Worm (Caenorhabditis elegans): ENCODE data around the gene T13F2.4.
"Not testable (repeated sequence)": the region's sequence is repeated elsewhere in the genome, so short reads cannot be mapped to it uniquely, and the experiment has no call there.

The T13F2.4 gene

DNA sequence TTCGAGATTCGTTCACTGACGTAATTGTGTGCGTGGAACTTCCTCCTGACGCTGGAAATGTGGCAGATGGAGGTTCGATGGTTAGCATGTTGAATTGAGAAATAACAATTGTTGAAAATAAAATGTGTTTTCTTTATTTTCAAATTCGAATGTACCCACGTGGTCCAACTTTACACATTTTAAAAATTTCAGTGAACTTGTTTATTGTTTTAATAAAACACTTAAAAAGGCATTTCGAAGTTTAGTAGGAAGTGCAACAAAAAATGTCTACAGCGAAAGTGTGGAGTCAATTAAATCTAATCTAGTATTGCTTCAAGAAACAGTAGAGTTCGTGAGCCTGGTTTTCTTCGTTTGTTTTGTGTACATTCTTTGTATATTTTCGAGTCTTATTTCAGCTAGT is 23.3 kb upstream of the T13F2.4 start, which contains the start of gene ssp-36:
TSS of gene ssp-36 (minus strand) at position 101 of the 400 bp plus-strand sequence.
- TF ChIP-seq ceh-39 (tag; optimal IDR thresholded peaks at IDR 0.05) (no peak), hlh-1 (tag; optimal IDR thresholded peaks at IDR 0.05) (no peak), flh-1 (GFP tag; optimal IDR thresholded peaks at IDR 0.05) (no peak), ztf-11 (tag; optimal IDR thresholded peaks at IDR 0.05) (no peak), unc-62 (GFP tag; optimal IDR thresholded peaks at IDR 0.05) (no peak), nhr-12 (tag; optimal IDR thresholded peaks at IDR 0.05) (no peak)

ce11 chrIV:9767054-9767453 is 22.5 kb upstream of the T13F2.4 start, which contains the start of gene msp-79:
Gene msp-79, minus strand, starts transcription at chrIV:9767154.
- not testable (repeated sequence) for TF ChIP-seq nhr-28 (tag; optimal IDR thresholded peaks at IDR 0.05); tbx-8 (GFP tag; optimal IDR thresholded peaks at IDR 0.05); mls-2 (tag; optimal IDR thresholded peaks at IDR 0.05)

DNA sequence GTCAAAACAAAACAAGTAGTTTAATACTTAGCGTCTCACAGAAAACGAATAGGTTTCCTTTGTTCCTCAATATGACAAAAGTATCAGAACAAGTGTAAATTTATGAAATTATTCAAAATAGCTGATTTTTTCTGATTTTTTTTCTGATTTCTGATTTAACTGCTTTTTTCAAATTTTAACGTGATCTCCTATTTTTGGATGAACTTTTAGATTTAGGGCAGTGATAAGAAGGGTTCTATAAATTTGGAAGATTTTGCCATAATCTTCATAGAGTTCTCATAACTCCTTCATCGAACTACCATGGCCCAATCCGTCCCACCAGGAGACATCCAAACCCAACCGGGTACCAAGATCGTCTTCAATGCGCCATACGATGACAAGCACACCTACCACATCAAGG is 19.9 kb upstream of the T13F2.4 start, which contains the start of gene msp-78:
TSS of gene msp-78 (plus strand) at position 301 of the 400 bp plus-strand sequence.
- TF ChIP-seq lin-32 (GFP tag; optimal IDR thresholded peaks at IDR 0.05); ham-2 (GFP tag; optimal IDR thresholded peaks at IDR 0.05); sptf-1 (tag; optimal IDR thresholded peaks at IDR 0.05): not testable (repeated sequence)

ce11 chrIV:9770798-9771197 is 18.8 kb upstream of the T13F2.4 start:
- TF ChIP-seq hlh-1 (tag; optimal IDR thresholded peaks at IDR 0.05) (no peak), M03D4.4 (tag; optimal IDR thresholded peaks at IDR 0.05) (no peak), blmp-1 (tag; optimal IDR thresholded peaks at IDR 0.05) (no peak), ceh-39 (tag; optimal IDR thresholded peaks at IDR 0.05) (peak; percentile 65), nhr-12 (tag; optimal IDR thresholded peaks at IDR 0.05) (peak; percentile 5), lin-13 (tag; optimal IDR thresholded peaks at IDR 0.05) (no peak), mab-5 (tag; optimal IDR thresholded peaks at IDR 0.05) (no peak), ceh-83 (GFP tag; optimal IDR thresholded peaks at IDR 0.05) (no peak), unc-39 (tag; optimal IDR thresholded peaks at IDR 0.05) (no peak), snpc-4 (tag; optimal IDR thresholded peaks at IDR 0.05) (no peak), flh-1 (GFP tag; optimal IDR thresholded peaks at IDR 0.05) (no peak), nhr-76 (tag; optimal IDR thresholded peaks at IDR 0.05) (no peak), bed-3 (GFP tag; optimal IDR thresholded peaks at IDR 0.05) (no peak), elt-1 (tag; optimal IDR thresholded peaks at IDR 0.05; ENCODE audit: borderline replicate concordance, insufficient read depth) (peak; percentile 68), lsy-2 (tag; optimal IDR thresholded peaks at IDR 0.05) (peak; percentile 53), drap-1 (GFP tag; optimal IDR thresholded peaks at IDR 0.05) (no peak), sem-2 (GFP tag; optimal IDR thresholded peaks at IDR 0.05) (no peak), cnd-1 (tag; optimal IDR thresholded peaks at IDR 0.05) (peak; percentile 80), unc-62 (GFP tag; optimal IDR thresholded peaks at IDR 0.05) (peak; percentile 100), pha-4 (tag; optimal IDR thresholded peaks at IDR 0.05) (no peak), sptf-1 (tag; optimal IDR thresholded peaks at IDR 0.05) (no peak), zip-8 (tag; optimal IDR thresholded peaks at IDR 0.05) (peak; percentile 93), nhr-2 (tag; optimal IDR thresholded peaks at IDR 0.05) (peak; percentile 95), nhr-237 (tag; optimal IDR thresholded peaks at IDR 0.05) (no peak), ztf-11 (tag; optimal IDR thresholded peaks at IDR 0.05) (peak; percentile 25), ces-1 (GFP tag; optimal IDR thresholded peaks at IDR 0.05) (no peak), elt-3 (tag; optimal IDR thresholded peaks at IDR 0.05) (no peak), unc-120 (tag; optimal IDR thresholded peaks at IDR 0.05; ENCODE audit: poor library complexity, severe bottlenecking) (no peak), nhr-28 (tag; optimal IDR thresholded peaks at IDR 0.05) (no peak), lin-32 (GFP tag; optimal IDR thresholded peaks at IDR 0.05) (peak; percentile 64), tbx-8 (GFP tag; optimal IDR thresholded peaks at IDR 0.05) (no peak), mls-2 (tag; optimal IDR thresholded peaks at IDR 0.05) (no peak), mep-1 (tag; optimal IDR thresholded peaks at IDR 0.05) (peak; percentile 2), ham-2 (GFP tag; optimal IDR thresholded peaks at IDR 0.05) (no peak), ceh-43 (GFP tag; optimal IDR thresholded peaks at IDR 0.05) (no peak)

Data from whole organism, mixed stage, embryonic.